Fruit fly (Drosophila melanogaster): ENCODE data around the gene aop.

- no peak for TF ChIP-seq Abd-B (GFP tag; optimal IDR thresholded peaks at IDR 0.05)
- TF ChIP-seq br (GFP tag; optimal IDR thresholded peaks at IDR 0.05): no peak
- TF ChIP-seq usp (GFP tag; optimal IDR thresholded peaks at IDR 0.05): no peak
- no peak for TF ChIP-seq h (GFP tag; optimal IDR thresholded peaks at IDR 0.05)
These were observed 27.5 kb upstream of the aop start, which contains the start of gene CG31668 for dm6 chr2L:2206066-2206465.
